Worm (Caenorhabditis elegans) whole organism, L1 larva: Measurements from ENCODE around the gene F26A1.4.

Experiments used
- C34B4.2 ChIP-seq: sonication (generic microtip); optimal IDR thresholded peaks from 2 replicates; lab custom pipeline; 2017; ENCODE audit warnings: mild to moderate bottlenecking, missing genetic modification characterization, missing compliant biosample characterization
- F16B12.6 ChIP-seq: fragments of 150-350 bp; optimal IDR thresholded peaks from 2 replicates; lab custom pipeline; 2014; ENCODE audit warnings: missing biosample characterization, missing genetic modification characterization
- Y116A8C.19 ChIP-seq: sonication (generic microtip); optimal IDR thresholded peaks from 2 replicates; lab custom pipeline; 2016; ENCODE audit warnings: missing compliant biosample characterization, missing genetic modification characterization, borderline replicate concordance
- aha-1 ChIP-seq: fragments of 150-350 bp; optimal IDR thresholded peaks from 2 replicates; lab custom pipeline; 2014; ENCODE audit warnings: missing biosample characterization, missing genetic modification characterization
- alr-1 ChIP-seq: fragments of 200-800 bp; sonication (Bioruptor generic); optimal IDR thresholded peaks from 2 replicates; lab custom pipeline; 2018; ENCODE audit warnings: borderline replicate concordance, mild to moderate bottlenecking, missing genetic modification characterization, missing compliant biosample characterization
- aly-2 ChIP-seq: fragments of 150-350 bp; optimal IDR thresholded peaks from 2 replicates; lab custom pipeline; 2014; ENCODE audit warnings: missing biosample characterization, missing genetic modification characterization
- ama-1 ChIP-seq: fragments of 150-350 bp; optimal IDR thresholded peaks from 2 replicates; lab custom pipeline; 2014
- ceh-63 ChIP-seq: fragments of 200-800 bp; sonication (Bioruptor generic); optimal IDR thresholded peaks from 2 replicates; lab custom pipeline; 2018; ENCODE audit warnings: mild to moderate bottlenecking, missing genetic modification characterization, missing compliant biosample characterization
- ceh-82 ChIP-seq, 3 experiments: fragments of 150-350 bp in 1 of 3; sonication (generic microtip) in 2 of 3; optimal IDR thresholded peaks; 2 replicates each; lab custom pipeline; 2014 to 2017; ENCODE audit warnings: missing biosample characterization in 3 of 3, missing genetic modification characterization in 3 of 3
- ceh-88 ChIP-seq: fragments of 200-800 bp; sonication (Bioruptor generic); IDR thresholded peaks from 2 replicates; pipeline ENCODE4 v1.3.6; 2022; ENCODE audit warnings: missing genetic modification characterization, missing compliant biosample characterization
- dsc-1 ChIP-seq: sonication (generic microtip); optimal IDR thresholded peaks from 2 replicates; lab custom pipeline; 2016; ENCODE audit warnings: mild to moderate bottlenecking, missing genetic modification characterization, missing compliant biosample characterization
- efl-3 ChIP-seq: fragments of 200-800 bp; sonication (Bioruptor generic); optimal IDR thresholded peaks from 2 replicates; lab custom pipeline; 2018; ENCODE audit warnings: mild to moderate bottlenecking, missing genetic modification characterization, missing compliant biosample characterization
- egl-27 ChIP-seq, 2 experiments: fragments of 150-350 bp in 1 of 2; sonication (generic microtip); optimal IDR thresholded peaks; 3 replicates each; lab custom pipeline; 2017 to 2018; ENCODE audit warnings: missing biosample characterization in 2 of 2, missing genetic modification characterization in 2 of 2, missing genetic modification reagents in 2 of 2
- ets-5 ChIP-seq: fragments of 200-800 bp; sonication (Bioruptor generic); IDR thresholded peaks from 2 replicates; pipeline ENCODE4 v1.3.6; 2022; ENCODE audit warnings: missing genetic modification characterization, missing compliant biosample characterization
- fkh-10 ChIP-seq: sonication (generic microtip); optimal IDR thresholded peaks from 2 replicates; lab custom pipeline; 2017; ENCODE audit warnings: missing biosample characterization, missing genetic modification reagents, missing genetic modification characterization
- fkh-4 ChIP-seq: sonication (generic microtip); optimal IDR thresholded peaks from 2 replicates; lab custom pipeline; 2016; ENCODE audit warnings: missing compliant biosample characterization, missing genetic modification characterization, borderline replicate concordance
- fkh-8 ChIP-seq: sonication (generic microtip); optimal IDR thresholded peaks from 2 replicates; lab custom pipeline; 2016; ENCODE audit warnings: mild to moderate bottlenecking, missing genetic modification characterization, missing compliant biosample characterization
- hlh-17 ChIP-seq: fragments of 200-800 bp; sonication (Bioruptor generic); optimal IDR thresholded peaks from 2 replicates; lab custom pipeline; 2018; ENCODE audit warnings: missing genetic modification characterization, mild to moderate bottlenecking, missing compliant biosample characterization, moderate library complexity, borderline replicate concordance
- hlh-4 ChIP-seq: sonication (generic microtip); optimal IDR thresholded peaks from 2 replicates; lab custom pipeline; 2016; ENCODE audit warnings: mild to moderate bottlenecking, missing genetic modification characterization, missing compliant biosample characterization
- irx-1 ChIP-seq: sonication (generic microtip); optimal IDR thresholded peaks from 2 replicates; lab custom pipeline; 2016; ENCODE audit warnings: missing genetic modification characterization, missing compliant biosample characterization
- jun-1 ChIP-seq: fragments of 150-350 bp; optimal IDR thresholded peaks from 2 replicates; lab custom pipeline; 2014; ENCODE audit warnings: missing biosample characterization, missing genetic modification reagents, missing genetic modification characterization
- lin-15B ChIP-seq: fragments of 150-350 bp; sonication (generic microtip); optimal IDR thresholded peaks from 3 replicates; lab custom pipeline; 2014; ENCODE audit warnings: missing biosample characterization, missing genetic modification characterization
- lin-39 ChIP-seq: fragments of 150-350 bp; optimal IDR thresholded peaks from 2 replicates; lab custom pipeline; 2014; ENCODE audit warnings: missing biosample characterization, missing genetic modification reagents, missing genetic modification characterization
- lsy-2 ChIP-seq, 2 experiments: fragments of 150-350 bp; optimal IDR thresholded peaks; 2 replicates each; lab custom pipeline; 2014; ENCODE audit warnings: missing biosample characterization in 2 of 2, missing genetic modification characterization in 2 of 2
- mab-9 ChIP-seq: fragments of 200-800 bp; sonication (Bioruptor generic); IDR thresholded peaks from 2 replicates; pipeline ENCODE4 v1.3.6; 2022; ENCODE audit warnings: missing genetic modification reagents, missing genetic modification characterization, missing compliant biosample characterization
- mdl-1 ChIP-seq, 2 experiments: fragments of 150-350 bp; optimal IDR thresholded peaks; 2 replicates each; lab custom pipeline; 2014 to 2017; ENCODE audit warnings: missing biosample characterization in 2 of 2, missing genetic modification characterization in 2 of 2, inconsistent platforms in 1 of 2
- mep-1 ChIP-seq: fragments of 150-350 bp; optimal IDR thresholded peaks from 2 replicates; lab custom pipeline; 2014; ENCODE audit warnings: missing biosample characterization, missing genetic modification characterization
- nhr-11 ChIP-seq: fragments of 150-350 bp; optimal IDR thresholded peaks from 2 replicates; lab custom pipeline; 2014; ENCODE audit warnings: missing biosample characterization, missing genetic modification characterization
- nhr-237 ChIP-seq: fragments of 150-350 bp; optimal IDR thresholded peaks from 2 replicates; lab custom pipeline; 2014; ENCODE audit warnings: missing biosample characterization, missing genetic modification characterization
- nhr-85 ChIP-seq: sonication (generic microtip); peaks from one replicate; lab custom pipeline; 2016; ENCODE audit warnings: missing genetic modification characterization, inconsistent platforms, missing compliant biosample characterization
- pax-3 ChIP-seq: fragments of 200-800 bp; sonication (Bioruptor generic); optimal IDR thresholded peaks from 2 replicates; lab custom pipeline; 2018; ENCODE audit warnings: mild to moderate bottlenecking, missing genetic modification characterization, moderate library complexity, missing compliant biosample characterization
- snpc-4 ChIP-seq: fragments of 150-350 bp; optimal IDR thresholded peaks from 2 replicates; lab custom pipeline; 2014; ENCODE audit warnings: missing biosample characterization, missing genetic modification characterization
- unc-130 ChIP-seq: fragments of 150-350 bp; optimal IDR thresholded peaks from 2 replicates; lab custom pipeline; 2017; ENCODE audit warnings: missing biosample characterization, missing genetic modification characterization, inconsistent platforms
- unc-30 ChIP-seq: sonication (generic microtip); optimal IDR thresholded peaks from 2 replicates; lab custom pipeline; 2017; ENCODE audit warnings: missing biosample characterization, missing genetic modification characterization
- unc-86 ChIP-seq: sonication (generic microtip); optimal IDR thresholded peaks from 2 replicates; lab custom pipeline; 2016; ENCODE audit warnings: missing genetic modification characterization, missing compliant biosample characterization
- xbp-1 ChIP-seq: sonication (generic microtip); optimal IDR thresholded peaks from 2 replicates; lab custom pipeline; 2016; ENCODE audit warnings: missing genetic modification characterization, missing compliant biosample characterization
- zag-1 ChIP-seq: fragments of 150-350 bp; optimal IDR thresholded peaks from 2 replicates; lab custom pipeline; 2014; ENCODE audit warnings: missing biosample characterization, missing genetic modification characterization
- zip-4 ChIP-seq: fragments of 200-800 bp; sonication (Bioruptor generic); optimal IDR thresholded peaks from 2 replicates; lab custom pipeline; 2018; ENCODE audit warnings: mild to moderate bottlenecking, missing genetic modification characterization, moderate library complexity, missing compliant biosample characterization
- ztf-11 ChIP-seq, 2 experiments: sonication (generic microtip); optimal IDR thresholded peaks; 2 replicates each; lab custom pipeline; 2016 to 2017; ENCODE audit warnings: missing genetic modification characterization in 2 of 2, missing biosample characterization in 1 of 2, missing compliant biosample characterization in 1 of 2
- ztf-4 ChIP-seq: fragments of 150-350 bp; optimal IDR thresholded peaks from 2 replicates; lab custom pipeline; 2014; ENCODE audit warnings: missing biosample characterization, missing genetic modification characterization

The F26A1.4 gene

DNA sequence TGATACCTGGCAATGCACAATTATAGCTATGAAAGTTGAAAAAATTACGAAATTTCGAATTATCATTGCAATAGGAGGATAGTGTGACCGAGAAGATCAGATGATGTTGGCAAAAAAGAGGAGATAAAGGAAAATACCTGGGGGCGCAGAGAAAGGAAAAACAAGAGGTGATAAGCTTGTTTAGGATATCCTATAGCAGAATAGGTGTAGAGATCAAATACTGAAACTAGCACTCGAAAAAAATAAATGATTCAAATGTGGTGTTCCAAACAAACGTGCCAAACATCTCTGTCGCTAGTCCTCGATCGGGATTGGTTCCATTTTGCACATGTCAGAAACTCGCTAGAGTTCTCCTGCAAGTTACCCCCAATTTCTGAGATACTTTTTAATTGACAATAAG is 12.1 kb downstream of the F26A1.4 start, which contains the start of gene F26A1.9:
TSS of gene F26A1.9 (minus strand) at position 101 of the 400 bp plus-strand sequence.
- TF ChIP-seq zag-1 (tag; lab: Kevin White, UChicago), result no peak
- TF ChIP-seq ceh-88 (GFP tag; lab: Robert Waterston, UW), result no peak
- no peak for TF ChIP-seq dsc-1 (tag; lab: Kevin White, UChicago)
- no peak for TF ChIP-seq hlh-4
- no peak for TF ChIP-seq fkh-8
- no peak for TF ChIP-seq jun-1 (tag; lab: Kevin White, UChicago)
- no peak for TF ChIP-seq snpc-4 (tag; lab: Kevin White, UChicago)
- TF ChIP-seq ztf-11 (tag; optimal IDR thresholded peaks at IDR 0.05; lab: Kevin White, UChicago), result no peak
- no peak for TF ChIP-seq ets-5 (GFP tag; lab: Robert Waterston, UW)
- TF ChIP-seq zip-4, result no peak

ce11 chrIII:4830207-4830606 is 12.9 kb downstream of the F26A1.4 start, which contains the start of gene nspd-9:
Gene nspd-9, minus strand, starts transcription at chrIII:4830307.
- no peak for TF ChIP-seq C34B4.2
- TF ChIP-seq xbp-1, result no peak
- TF ChIP-seq F16B12.6 (tag; lab: Kevin White, UChicago), result no peak
- no peak for TF ChIP-seq mdl-1 (tag; optimal IDR thresholded peaks at IDR 0.05; lab: Kevin White, UChicago)
- no peak for TF ChIP-seq mab-9
- TF ChIP-seq alr-1 (tag; lab: Kevin White, UChicago), result no peak
- TF ChIP-seq ets-5 (GFP tag; lab: Robert Waterston, UW), result no peak
- TF ChIP-seq unc-30 (tag; lab: Kevin White, UChicago), result no peak
- no peak for TF ChIP-seq ztf-11 (tag; optimal IDR thresholded peaks at IDR 0.05; lab: Kevin White, UChicago)
- TF ChIP-seq unc-86, result no peak
- no peak for TF ChIP-seq nhr-237 (tag; lab: Kevin White, UChicago)

DNA sequence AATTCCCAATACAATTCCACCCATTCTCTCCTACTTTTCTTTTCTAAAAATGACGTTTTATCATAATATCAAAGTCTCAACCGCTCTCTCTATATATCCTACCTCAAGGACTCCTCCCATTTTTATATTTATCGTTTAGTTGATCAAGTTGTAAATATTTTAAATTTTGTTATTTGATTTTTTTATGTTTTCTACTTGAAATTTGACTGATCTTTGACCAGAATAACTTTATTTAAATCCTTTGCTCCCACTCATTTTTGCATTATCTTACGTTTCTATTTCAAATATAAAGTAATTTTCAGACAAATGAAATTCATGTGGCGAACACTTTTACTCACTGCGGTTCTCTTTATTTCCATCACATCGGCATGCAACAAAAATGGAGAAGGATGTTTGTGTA is 20.1 kb downstream of the F26A1.4 start, which contains the start of the genes acbp-7 and F26A1.19:
TSS of gene acbp-7 (plus strand) at position 301 of the 400 bp plus-strand sequence.
TSS of gene F26A1.19 (plus strand) at position 303 of the 400 bp plus-strand sequence.
- TF ChIP-seq nhr-85 (no peak), aly-2 (tag; lab: Kevin White, UChicago) (no peak), lin-39 (tag; lab: Kevin White, UChicago) (no peak), ceh-82 (tag; optimal IDR thresholded peaks at IDR 0.05; lab: Kevin White, UChicago) (no peak), irx-1 (tag; lab: Kevin White, UChicago) (no peak), mdl-1 (tag; optimal IDR thresholded peaks at IDR 0.05; lab: Kevin White, UChicago) (no peak)
- TF ChIP-seq, all 84 proteins: peak for 0

DNA sequence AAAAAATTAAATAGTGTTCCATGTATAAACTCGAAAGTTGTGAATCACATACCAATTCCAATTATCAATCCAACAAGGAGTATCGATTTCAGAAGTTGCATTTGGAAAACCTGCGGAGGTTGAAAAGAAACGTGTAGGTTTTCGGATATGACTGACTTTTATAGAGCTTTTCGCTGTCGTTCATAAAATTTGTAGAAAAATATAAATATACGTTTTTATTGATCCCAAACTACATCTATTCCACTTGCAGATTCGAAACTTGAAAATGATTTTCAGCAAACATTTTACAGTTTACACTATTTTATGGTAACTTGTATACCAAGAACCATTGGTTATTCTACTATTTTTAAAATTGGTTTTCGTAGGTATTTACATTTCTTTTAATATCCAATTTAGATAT is 24.8 kb downstream of the F26A1.4 start, which contains the start of gene clec-156:
TSS of gene clec-156 (minus strand) at position 101 of the 400 bp plus-strand sequence.
- TF ChIP-seq pax-3 (tag; lab: Kevin White, UChicago) (no peak), mep-1 (tag; lab: Kevin White, UChicago) (no peak), lin-15B (tag; lab: Kevin White, UChicago) (no peak), egl-27 (tag; optimal IDR thresholded peaks at IDR 0.05; lab: Kevin White, UChicago) (no peak), aha-1 (tag; lab: Kevin White, UChicago) (no peak), ztf-4 (tag; lab: Kevin White, UChicago) (no peak), fkh-10 (no peak)

DNA sequence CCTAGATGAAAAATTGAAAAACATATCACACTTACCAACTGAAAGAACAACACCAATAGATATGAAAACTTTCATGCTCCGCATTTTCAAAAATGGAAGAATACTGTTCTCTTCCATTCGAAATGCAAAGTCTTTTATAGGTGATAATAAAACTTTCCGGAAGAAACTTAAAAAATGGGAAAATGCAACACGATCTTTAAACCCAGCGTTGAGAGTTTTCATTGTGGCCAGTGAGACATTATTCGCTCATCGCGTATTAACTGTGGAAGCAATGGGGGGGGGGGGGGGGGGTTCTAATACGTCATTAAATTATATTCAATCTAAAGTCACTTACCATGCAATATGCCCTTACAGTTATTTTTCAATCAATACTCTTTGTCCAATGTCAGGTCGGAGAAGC is 27.0 kb downstream of the F26A1.4 start, which contains the start of the genes clec-157 and fkh-5:
TSS of gene clec-157 (minus strand) at position 101 of the 400 bp plus-strand sequence.
TSS of gene fkh-5 (plus strand) at position 336 of the 400 bp plus-strand sequence.
- no peak for TF ChIP-seq ceh-88 (GFP tag; lab: Robert Waterston, UW)
- TF ChIP-seq fkh-4, result no peak
- no peak for TF ChIP-seq pax-3 (tag; lab: Kevin White, UChicago)
- no peak for TF ChIP-seq ceh-63 (GFP tag; lab: Kevin White, UChicago)
- TF ChIP-seq unc-30 (tag; lab: Kevin White, UChicago), result no peak
- TF ChIP-seq jun-1 (tag; lab: Kevin White, UChicago), result no peak
- TF ChIP-seq unc-130 (tag; lab: Kevin White, UChicago), result no peak
- TF ChIP-seq nhr-11 (tag; lab: Kevin White, UChicago), result no peak
- no peak for TF ChIP-seq lsy-2 (tag; optimal IDR thresholded peaks at IDR 0.05; lab: Kevin White, UChicago)
- TF ChIP-seq ama-1 (lab: Kevin White, UChicago), result no peak
- no peak for TF ChIP-seq efl-3
- TF ChIP-seq unc-86, result no peak
- no peak for TF ChIP-seq ztf-11 (tag; optimal IDR thresholded peaks at IDR 0.05; lab: Kevin White, UChicago)
- no peak for TF ChIP-seq fkh-10
- TF ChIP-seq mep-1 (tag; lab: Kevin White, UChicago), result no peak
- no peak for TF ChIP-seq C34B4.2
- no peak for TF ChIP-seq Y116A8C.19
- TF ChIP-seq hlh-17 (GFP tag; lab: Kevin White, UChicago), result no peak
- no peak for TF ChIP-seq aly-2 (tag; lab: Kevin White, UChicago)
- no peak for TF ChIP-seq dsc-1 (tag; lab: Kevin White, UChicago)
